Fruit fly (Drosophila melanogaster): ENCODE results near the gene CG4069.

Gene CG4069

DNA sequence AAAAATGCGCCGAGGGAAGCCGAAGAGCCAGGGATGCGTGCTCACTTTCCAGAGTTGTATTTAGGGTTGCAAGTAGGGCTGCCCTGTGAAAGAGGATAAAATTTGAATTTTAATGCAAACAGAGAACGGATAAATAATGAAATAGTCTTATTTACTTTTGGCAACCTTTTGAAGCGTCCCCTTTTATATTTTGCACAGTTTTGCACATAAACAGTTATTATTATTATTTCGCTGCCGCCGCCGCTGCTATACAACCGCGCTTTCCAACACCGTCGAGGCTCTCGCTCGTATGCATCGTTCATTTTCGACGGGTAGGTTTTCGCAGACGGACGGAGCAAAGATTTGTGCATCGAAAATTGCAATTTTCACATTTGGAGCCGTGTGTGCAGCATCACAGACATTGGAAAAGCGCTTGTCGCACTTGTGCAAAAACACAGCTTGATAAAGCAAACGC lies 22.3 kb downstream of the CG4069 start, which contains the start of the genes sti and tral (continued):
- TF ChIP-seq Scr (GFP tag; IDR thresholded peaks at IDR 0.05; ENCODE audit: partially characterized antibody) (peak; percentile 53), CG13296 (GFP tag; optimal IDR thresholded peaks at IDR 0.05) (peak; percentile 72), Hand (GFP tag; optimal IDR thresholded peaks at IDR 0.05) (peak; percentile 56), Med (GFP tag) (peak; percentile 99), Rfx (GFP tag; IDR thresholded peaks at IDR 0.05) (peak; percentile 92), sens (GFP tag) (peak; percentile 98), knrl (GFP tag; IDR thresholded peaks at IDR 0.05; ENCODE audit: partially characterized antibody) (peak; percentile 43; the same call in 1 of the 3 replicates), CG13287 (GFP tag; IDR thresholded peaks at IDR 0.05; ENCODE audit: partially characterized antibody) (peak; percentile 44; the same call in 1 of the 2 replicates), CG7839 (tag; optimal IDR thresholded peaks at IDR 0.05) (peak; percentile 75), Oli (tag; optimal IDR thresholded peaks at IDR 0.05) (peak; percentile 55), CG14860 (GFP tag; IDR thresholded peaks at IDR 0.05; ENCODE audit: partially characterized antibody) (no peak), HmgZ (tag; optimal IDR thresholded peaks at IDR 0.05) (peak; percentile 95), lov (optimal IDR thresholded peaks at IDR 0.05) (no peak), lov (GFP tag; IDR thresholded peaks at IDR 0.05) (peak; percentile 86; the same call in 2 of the 3 replicates), HLH4C (GFP tag; IDR thresholded peaks at IDR 0.05; ENCODE audit: partially characterized antibody) (no peak), CG3281 (GFP tag; optimal IDR thresholded peaks at IDR 0.05) (peak; percentile 97), cato (GFP tag; optimal IDR thresholded peaks at IDR 0.05; ENCODE audit: borderline replicate concordance) (peak; percentile 89), CG10543 (GFP tag; optimal IDR thresholded peaks at IDR 0.05) (peak; percentile 96), Fer2 (tag; optimal IDR thresholded peaks at IDR 0.05) (peak; percentile 89), ham (GFP tag; IDR thresholded peaks at IDR 0.05) (peak; percentile 52; the same call in 1 of the 2 replicates), Kr (GFP tag; optimal IDR thresholded peaks at IDR 0.05) (no peak), CG15073 (GFP tag; optimal IDR thresholded peaks at IDR 0.05) (no peak), abd-A (tag; optimal IDR thresholded peaks at IDR 0.05) (no peak), so (GFP tag; IDR thresholded peaks at IDR 0.05) (peak; percentile 68; the same call in 2 of the 3 replicates), CG17186 (GFP tag; optimal IDR thresholded peaks at IDR 0.05) (peak; percentile 94), CG2129 (GFP tag; IDR thresholded peaks at IDR 0.05; ENCODE audit: partially characterized antibody) (no peak), grn (GFP tag; optimal IDR thresholded peaks at IDR 0.05) (peak; percentile 40), CG8924 (tag; optimal IDR thresholded peaks at IDR 0.05) (peak; percentile 75), hth (optimal IDR thresholded peaks at IDR 0.05) (no peak), fd64A (GFP tag; optimal IDR thresholded peaks at IDR 0.05) (peak; percentile 8), Drgx (GFP tag; IDR thresholded peaks at IDR 0.05) (peak; percentile 49), CG12744 (GFP tag; optimal IDR thresholded peaks at IDR 0.05) (peak; percentile 90), tgo (GFP tag; IDR thresholded peaks at IDR 0.05) (peak; percentile 87), sim (GFP tag; IDR thresholded peaks at IDR 0.05) (no peak; the same call in 1 of the 2 replicates), CG4617 (GFP tag; optimal IDR thresholded peaks at IDR 0.05; ENCODE audit: borderline replicate concordance) (peak; percentile 92), disco-r (GFP tag; optimal IDR thresholded peaks at IDR 0.05) (peak; percentile 85), CG9817 (tag; optimal IDR thresholded peaks at IDR 0.05) (peak; percentile 92), CG11398 (GFP tag; optimal IDR thresholded peaks at IDR 0.05) (peak; percentile 77), CG14667 (GFP tag; IDR thresholded peaks at IDR 0.05) (peak; percentile 83), HmgD (GFP tag; optimal IDR thresholded peaks at IDR 0.05) (peak; percentile 93), CG1602 (GFP tag; optimal IDR thresholded peaks at IDR 0.05) (peak; percentile 88), D19B (GFP tag; optimal IDR thresholded peaks at IDR 0.05) (peak; percentile 76), repo (GFP tag; optimal IDR thresholded peaks at IDR 0.05) (peak; percentile 86), HHEX (GFP tag; optimal IDR thresholded peaks at IDR 0.05) (peak; percentile 79), PHDP (tag; optimal IDR thresholded peaks at IDR 0.05) (peak; percentile 84), CG5953 (GFP tag; IDR thresholded peaks at IDR 0.05) (peak; percentile 57; the same call in 1 of the 2 replicates), CG14014 (GFP tag; IDR thresholded peaks at IDR 0.05) (peak; percentile 87), chinmo (GFP tag; IDR thresholded peaks at IDR 0.05; ENCODE audit: partially characterized antibody) (0 out of 4 replicates have a peak, but pooled peaks have one; percentile 16), eyg (GFP tag; optimal IDR thresholded peaks at IDR 0.05) (peak; percentile 87), GATAe (GFP tag; conservative IDR thresholded peaks at IDR 0.05) (no peak; the same call in 1 of the 2 replicates)
